Worm (Caenorhabditis elegans) whole organism, L4/young adult: ENCODE data around the gene F43C11.1.
A peak's percentile ranks its signal among the peaks of the same experiment; 100 is the strongest.

Source experiments
- W03F9.2 ChIP-seq: fragments of 150-350 bp; optimal IDR thresholded peaks from 2 replicates; lab custom pipeline; 2014; ENCODE audit warnings: missing biosample characterization, missing genetic modification characterization
- dao-5 ChIP-seq: sonication (generic microtip); optimal IDR thresholded peaks from 2 replicates; lab custom pipeline; 2016; ENCODE audit warnings: missing genotype, missing genetic modification characterization, moderate library complexity, missing compliant biosample characterization
- him-1 ChIP-seq: sonication (generic microtip); optimal IDR thresholded peaks from 2 replicates; lab custom pipeline; 2016; ENCODE audit warnings: missing genotype, missing genetic modification reagents, missing genetic modification characterization, missing compliant biosample characterization

Gene F43C11.1

DNA sequence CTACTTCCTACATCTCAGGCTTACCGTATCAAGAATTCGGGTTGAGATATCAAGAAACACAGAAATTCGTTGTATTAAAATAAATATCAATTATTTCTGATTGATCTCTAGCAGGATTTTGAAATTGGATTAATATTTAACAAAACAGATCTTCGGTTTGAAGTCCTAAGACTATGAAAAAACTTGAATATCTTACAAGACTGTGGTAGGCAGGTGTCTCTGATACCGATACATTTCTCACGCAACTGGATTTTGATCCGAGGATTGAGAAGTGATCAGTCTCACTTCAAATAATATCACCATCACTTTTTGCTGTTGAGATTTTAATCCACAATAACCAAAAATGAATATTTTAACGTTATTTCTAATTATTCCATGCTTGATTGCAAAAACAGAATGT lies 10.2 kb upstream of the F43C11.1 start, which contains the start of gene F43C11.4:
Gene F43C11.4, plus strand, starts transcription at position 301 of the 400 bp plus-strand sequence.
- TF ChIP-seq W03F9.2 (tag; lab: Kevin White, UChicago) (no peak), dao-5 (tag; lab: Kevin White, UChicago) (no peak), him-1 (tag; lab: Kevin White, UChicago) (no peak)

DNA sequence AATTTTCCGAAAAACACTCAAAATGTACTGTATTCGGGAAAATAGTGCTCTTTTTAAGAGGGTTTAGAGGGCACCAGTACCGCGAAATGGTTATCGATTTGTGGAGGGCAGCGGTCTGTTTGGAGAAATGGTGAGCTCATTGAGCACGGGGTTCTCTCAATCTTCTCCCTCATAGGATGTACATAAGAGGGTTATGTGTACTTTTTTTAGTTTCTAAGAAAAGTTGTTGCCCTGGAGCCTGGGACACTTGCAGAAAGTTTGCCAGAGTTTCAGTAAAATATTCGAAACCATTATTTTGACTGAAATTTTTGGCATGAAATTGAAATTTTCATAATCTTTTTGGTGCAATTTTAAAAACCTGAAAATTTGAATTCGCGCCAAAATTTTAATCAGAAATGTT lies 4.3 kb upstream of the F43C11.1 start, which contains the start of gene F43C11.10:
Gene F43C11.10, minus strand, starts transcription at position 101 of the 400 bp plus-strand sequence.
- TF ChIP-seq him-1 (tag; lab: Kevin White, UChicago) (no peak), dao-5 (tag; lab: Kevin White, UChicago) (no peak), W03F9.2 (tag; lab: Kevin White, UChicago) (no peak)

DNA sequence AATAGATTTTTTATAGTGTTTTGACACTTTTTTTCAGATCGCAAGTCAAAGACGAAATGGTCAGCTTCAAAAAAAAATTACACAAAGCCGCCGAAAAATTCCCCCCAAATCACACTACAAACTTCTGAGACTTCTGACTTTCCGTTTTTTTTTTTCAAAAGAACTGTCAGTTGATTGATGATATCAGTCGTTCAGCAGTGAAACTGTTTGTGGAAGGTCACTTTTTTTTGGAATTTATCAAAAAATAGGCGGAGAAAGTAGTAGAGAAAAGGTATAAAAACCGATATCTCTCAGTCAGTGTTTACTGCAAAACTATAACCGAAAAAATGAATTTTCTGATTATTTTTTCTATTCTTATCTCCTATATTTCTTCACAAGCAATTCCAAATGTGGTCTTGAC lies 3.9 kb upstream of the F43C11.1 start, which contains the start of gene F43C11.3:
Gene F43C11.3, plus strand, starts transcription at position 301 of the 400 bp plus-strand sequence.
- TF ChIP-seq him-1 (tag; lab: Kevin White, UChicago) (no peak), dao-5 (tag; lab: Kevin White, UChicago) (no peak), W03F9.2 (tag; lab: Kevin White, UChicago) (no peak)

DNA sequence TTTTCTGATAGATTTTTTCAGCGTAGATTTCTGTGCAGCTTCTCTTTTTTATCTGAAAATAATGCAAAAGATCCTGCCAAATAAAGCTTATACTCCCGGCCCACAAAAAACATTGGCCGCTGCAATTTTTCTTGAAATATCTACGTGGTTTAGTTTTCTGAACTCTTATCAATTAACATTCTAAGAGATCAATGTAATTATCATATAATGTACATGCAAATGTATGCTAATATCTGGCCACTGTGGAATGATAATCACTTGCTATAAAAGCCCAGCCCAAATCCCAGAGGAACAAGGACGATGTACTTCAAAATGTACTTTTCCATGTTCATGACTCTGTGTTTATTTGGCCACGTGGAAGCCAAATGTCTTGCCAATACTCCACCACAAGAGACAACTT lies 2.4 kb upstream of the F43C11.1 start, which contains the start of gene F43C11.2:
Gene F43C11.2, plus strand, starts transcription at position 301 of the 400 bp plus-strand sequence.
- TF ChIP-seq him-1 (tag; lab: Kevin White, UChicago) (no peak), W03F9.2 (tag; lab: Kevin White, UChicago) (no peak), dao-5 (tag; lab: Kevin White, UChicago) (no peak)

DNA sequence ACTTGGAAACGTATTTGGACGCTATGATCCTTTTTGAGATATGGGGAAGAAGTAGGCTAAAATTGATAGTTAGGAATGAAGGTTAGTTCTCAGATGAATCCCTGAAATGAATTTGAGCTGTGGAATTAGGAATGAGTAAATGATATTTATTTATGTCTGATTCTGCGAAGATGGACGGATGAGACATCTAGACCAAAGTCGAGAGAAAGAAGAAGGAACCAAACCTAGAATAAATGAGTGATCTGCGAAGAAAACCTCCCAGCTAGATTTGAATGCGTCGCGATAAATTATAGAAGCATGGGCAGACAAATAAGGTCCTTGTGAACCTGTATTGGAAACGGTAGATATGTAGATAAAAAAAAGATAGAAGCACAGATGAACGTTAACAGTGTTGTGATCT lies 3.1 kb downstream of the F43C11.1 start, which contains the start of gene F43C11.16:
Gene F43C11.16, minus strand, starts transcription at position 101 of the 400 bp plus-strand sequence.
- TF ChIP-seq W03F9.2 (tag; lab: Kevin White, UChicago), result no peak
- no peak for TF ChIP-seq dao-5 (tag; lab: Kevin White, UChicago)
- TF ChIP-seq him-1 (tag; lab: Kevin White, UChicago), result no peak

DNA sequence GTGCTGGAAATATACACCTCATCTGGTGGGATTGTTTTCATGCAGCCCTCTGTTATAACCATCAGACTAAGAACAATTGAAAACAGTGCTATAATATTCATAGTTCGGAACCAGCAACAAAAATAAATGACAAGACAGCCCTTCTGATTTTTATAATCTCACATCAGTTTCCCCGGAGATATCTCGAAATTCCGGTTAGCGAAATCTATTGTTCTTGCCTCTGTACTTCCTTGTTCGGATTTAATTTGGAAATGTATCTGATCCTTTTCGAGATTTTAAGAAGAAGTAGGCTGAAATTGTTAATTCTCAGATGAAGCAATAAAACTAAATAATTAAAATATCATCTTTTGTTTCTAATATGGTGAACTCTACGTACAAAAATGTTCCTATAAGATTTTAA lies 6.8 kb downstream of the F43C11.1 start, which contains the start of gene F43C11.11:
Gene F43C11.11, minus strand, starts transcription at position 101 of the 400 bp plus-strand sequence.
- TF ChIP-seq him-1 (tag; lab: Kevin White, UChicago) (no peak), W03F9.2 (tag; lab: Kevin White, UChicago) (no peak), dao-5 (tag; lab: Kevin White, UChicago) (no peak)

DNA sequence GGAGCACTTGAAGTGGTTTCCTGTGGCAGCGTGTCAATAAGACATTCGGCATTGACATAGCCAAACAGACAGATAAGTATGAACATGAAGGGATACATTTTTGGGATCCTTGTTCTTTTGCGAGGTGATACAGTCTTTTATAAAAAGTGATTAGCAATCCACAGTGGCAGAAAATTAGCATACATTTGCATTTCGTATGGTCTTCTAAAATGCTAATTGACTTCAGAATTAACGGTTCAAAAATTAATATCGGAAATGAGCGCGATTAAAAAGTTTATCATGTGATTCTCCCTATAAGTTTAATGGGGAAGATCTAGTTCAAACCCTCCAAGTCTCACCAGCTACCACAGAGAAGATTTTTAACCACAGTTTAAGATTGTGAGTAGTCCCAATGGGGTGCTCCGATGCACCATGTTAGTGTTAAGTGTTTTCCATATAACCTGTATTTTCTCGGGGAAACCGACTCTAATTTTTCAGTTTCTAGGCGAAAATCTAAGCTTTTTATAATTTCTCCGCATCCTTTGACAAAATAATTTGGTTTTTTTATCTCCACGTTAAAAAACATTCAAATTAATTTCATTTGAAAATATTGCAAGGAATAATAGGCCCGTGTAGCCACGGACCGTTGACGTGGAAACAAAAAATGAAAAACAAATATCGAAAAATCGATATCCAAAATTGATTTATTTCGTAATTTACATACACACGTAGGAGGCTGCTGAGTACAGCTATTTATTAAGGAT lies 9.9 kb downstream of the F43C11.1 start, which contains the start of the genes F43C11.12 and F16G10.5:
Gene F43C11.12, minus strand, starts transcription at position 101 of the 743 bp plus-strand sequence.
Gene F16G10.5, plus strand, starts transcription at position 693 of the 743 bp plus-strand sequence.
- no peak for TF ChIP-seq W03F9.2 (tag; lab: Kevin White, UChicago)
- no peak for TF ChIP-seq him-1 (tag; lab: Kevin White, UChicago)
- TF ChIP-seq dao-5 (tag; lab: Kevin White, UChicago), result no peak

DNA sequence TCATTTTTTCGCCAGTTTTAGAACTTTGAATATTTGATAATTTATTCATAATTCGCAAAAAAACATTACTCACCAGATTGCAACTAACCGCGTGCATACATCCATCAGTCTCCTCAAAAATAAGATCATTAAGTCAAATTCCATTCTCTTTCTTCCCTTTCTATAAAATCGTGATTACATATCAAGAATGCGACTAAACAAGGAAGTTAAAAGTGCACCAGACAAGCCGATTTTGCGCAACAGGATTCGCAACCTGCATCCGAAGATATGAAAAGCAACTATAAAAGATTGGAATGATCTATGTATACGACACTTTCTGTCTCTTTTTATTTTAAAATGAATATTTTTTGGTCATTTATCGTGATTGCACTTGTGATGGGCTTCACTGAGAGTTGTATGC lies 12.1 kb downstream of the F43C11.1 start, which contains the start of gene hpo-25:
Gene hpo-25, plus strand, starts transcription at position 301 of the 400 bp plus-strand sequence.
- TF ChIP-seq him-1 (tag; lab: Kevin White, UChicago), result no peak
- TF ChIP-seq W03F9.2 (tag; lab: Kevin White, UChicago), result no peak
- no peak for TF ChIP-seq dao-5 (tag; lab: Kevin White, UChicago)

DNA sequence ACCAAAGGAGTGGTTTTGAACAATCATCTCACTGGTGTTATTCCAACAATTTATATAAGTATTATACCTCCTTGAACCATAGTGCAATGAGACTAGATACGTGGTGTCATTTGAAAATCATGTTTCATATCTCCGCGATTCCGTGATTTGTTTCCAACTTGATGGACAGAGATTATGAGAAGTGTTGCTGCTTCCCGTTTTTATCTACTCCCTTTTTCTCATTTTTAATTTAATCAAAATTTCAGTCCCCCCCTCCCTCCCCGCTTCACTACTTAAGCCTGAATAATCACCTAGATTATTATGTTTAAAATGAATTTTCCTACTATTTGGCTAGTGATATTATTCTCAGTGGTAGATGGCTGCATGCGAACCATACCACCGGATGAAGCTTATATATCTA lies 15.2 kb downstream of the F43C11.1 start, which contains the start of gene F16G10.3:
Gene F16G10.3, plus strand, starts transcription at position 301 of the 400 bp plus-strand sequence.
- TF ChIP-seq W03F9.2 (tag; lab: Kevin White, UChicago) (no peak), him-1 (tag; lab: Kevin White, UChicago) (no peak), dao-5 (tag; lab: Kevin White, UChicago) (no peak)

DNA sequence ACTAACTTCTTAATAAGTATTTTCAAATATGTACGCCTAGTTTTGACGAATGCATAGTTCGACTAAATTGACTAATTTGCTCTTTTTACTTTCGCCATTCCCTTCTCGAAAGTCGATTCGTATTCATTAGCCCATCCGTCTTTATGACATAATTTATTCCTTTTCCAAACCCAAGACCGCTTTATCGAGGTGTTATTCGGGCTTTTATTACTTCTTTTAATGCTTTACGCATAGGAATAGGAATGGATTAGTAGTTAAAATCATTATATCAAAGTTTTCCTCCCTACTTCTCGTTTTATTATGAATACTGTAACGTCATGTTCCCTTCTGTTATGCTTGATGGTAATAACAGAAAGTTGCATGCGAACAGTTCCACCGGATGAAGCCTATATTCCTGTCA lies 18.1 kb downstream of the F43C11.1 start, which contains the start of gene F16G10.2:
Gene F16G10.2, plus strand, starts transcription at position 301 of the 400 bp plus-strand sequence.
- TF ChIP-seq him-1 (tag; lab: Kevin White, UChicago) (no peak), dao-5 (tag; lab: Kevin White, UChicago) (no peak)

DNA sequence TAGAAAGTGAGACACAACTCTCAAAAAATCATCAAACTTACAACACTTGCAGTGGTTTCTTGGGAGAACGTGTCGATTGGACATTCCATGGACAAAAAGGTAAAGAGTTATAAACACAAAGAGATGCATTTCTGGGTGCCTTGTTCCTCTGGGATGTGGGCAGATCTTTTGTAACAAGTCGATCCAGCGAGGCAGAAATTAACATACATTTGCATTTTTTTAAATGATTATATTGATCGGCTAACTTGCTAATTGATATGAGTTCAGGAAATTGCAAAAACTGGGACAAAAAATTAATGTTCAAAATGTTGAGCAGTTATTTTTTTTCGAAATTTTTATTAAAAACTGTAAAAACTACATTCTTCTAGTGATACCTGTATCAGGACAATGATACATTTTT lies 20.9 kb downstream of the F43C11.1 start, which contains the start of gene F16G10.6:
Gene F16G10.6, minus strand, starts transcription at position 101 of the 400 bp plus-strand sequence.
- TF ChIP-seq W03F9.2 (tag; lab: Kevin White, UChicago) (no peak), dao-5 (tag; lab: Kevin White, UChicago) (no peak), him-1 (tag; lab: Kevin White, UChicago) (no peak)

DNA sequence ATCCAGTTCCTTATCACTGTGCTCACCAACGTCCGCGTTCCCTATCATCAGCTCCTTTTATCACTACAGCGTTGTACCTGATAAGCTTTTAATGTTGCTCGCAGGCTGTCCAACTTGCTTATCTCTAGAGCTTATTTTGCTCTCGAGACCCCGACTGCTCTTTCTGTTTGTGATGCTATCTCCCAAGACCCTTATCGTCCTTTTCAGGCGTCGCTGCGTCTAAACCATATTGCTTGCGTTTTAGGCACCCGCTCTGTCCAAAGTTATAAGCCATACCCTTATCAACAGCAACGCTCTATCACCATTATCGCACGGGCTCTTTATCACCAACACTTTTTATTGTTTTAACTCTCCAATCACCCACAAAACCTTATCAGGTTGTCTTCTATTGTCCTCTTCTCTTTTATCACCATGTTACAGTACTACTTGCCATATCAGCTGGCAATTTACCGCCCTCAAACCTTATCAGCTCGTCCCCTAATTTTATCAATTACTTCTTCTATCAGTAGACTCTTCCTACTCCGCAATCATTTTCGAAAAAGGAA lies 21.6 kb downstream of the F43C11.1 start:
- no peak for TF ChIP-seq him-1 (tag; lab: Kevin White, UChicago)
- TF ChIP-seq W03F9.2 (tag; lab: Kevin White, UChicago), result peak; percentile 18

DNA sequence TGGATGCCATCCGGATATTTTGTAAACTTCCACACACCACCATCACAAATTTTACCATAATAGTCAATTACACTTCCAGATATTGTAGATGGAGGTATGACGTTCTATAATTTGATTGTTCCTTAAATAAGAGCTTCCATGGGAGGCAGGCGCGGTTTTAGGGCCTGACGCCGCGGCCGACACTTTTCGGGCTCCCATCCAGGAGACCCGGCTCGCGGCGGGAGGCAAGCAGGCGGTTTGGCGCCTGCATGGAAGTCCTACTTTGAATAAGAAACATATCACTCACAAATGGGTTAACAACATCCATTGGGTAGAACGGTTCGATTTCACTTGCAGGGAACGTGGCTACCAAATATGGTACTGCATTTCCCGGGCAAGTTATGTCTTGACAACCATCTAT lies 22.8 kb downstream of the F43C11.1 start:
- TF ChIP-seq W03F9.2 (tag; lab: Kevin White, UChicago) (no peak), him-1 (tag; lab: Kevin White, UChicago) (no peak)
